Worm (Caenorhabditis elegans) whole organism, L1 larva: Measurements from ENCODE around the gene C16A3.5.

Experiments
- F16B12.6 ChIP-seq: fragments of 150-350 bp; optimal IDR thresholded peaks from 2 replicates; lab custom pipeline; 2014; ENCODE audit warnings: missing biosample characterization, missing genetic modification characterization
- Y116A8C.19 ChIP-seq: sonication (generic microtip); optimal IDR thresholded peaks from 2 replicates; lab custom pipeline; 2016; ENCODE audit warnings: missing compliant biosample characterization, missing genetic modification characterization, borderline replicate concordance
- alr-1 ChIP-seq: fragments of 200-800 bp; sonication (Bioruptor generic); optimal IDR thresholded peaks from 2 replicates; lab custom pipeline; 2018; ENCODE audit warnings: borderline replicate concordance, mild to moderate bottlenecking, missing genetic modification characterization, missing compliant biosample characterization
- ama-1 ChIP-seq: fragments of 150-350 bp; optimal IDR thresholded peaks from 2 replicates; lab custom pipeline; 2014
- blmp-1 ChIP-seq: fragments of 150-350 bp; optimal IDR thresholded peaks from 2 replicates; lab custom pipeline; 2014; ENCODE audit warnings: missing biosample characterization, missing genetic modification characterization
- ceh-63 ChIP-seq: fragments of 200-800 bp; sonication (Bioruptor generic); optimal IDR thresholded peaks from 2 replicates; lab custom pipeline; 2018; ENCODE audit warnings: mild to moderate bottlenecking, missing genetic modification characterization, missing compliant biosample characterization
- ceh-82 ChIP-seq, 3 experiments: fragments of 150-350 bp in 1 of 3; sonication (generic microtip) in 2 of 3; optimal IDR thresholded peaks; 2 replicates each; lab custom pipeline; 2014 to 2017; ENCODE audit warnings: missing biosample characterization in 3 of 3, missing genetic modification characterization in 3 of 3
- ceh-90 ChIP-seq: sonication (generic microtip); optimal IDR thresholded peaks from 2 replicates; lab custom pipeline; 2016; ENCODE audit warnings: missing genetic modification characterization, missing compliant biosample characterization
- ces-1 ChIP-seq: fragments of 150-350 bp; optimal IDR thresholded peaks from 2 replicates; lab custom pipeline; 2014; ENCODE audit warnings: missing biosample characterization, missing genetic modification reagents, missing genetic modification characterization
- dpl-1 ChIP-seq, 3 experiments: fragments of 150-350 bp in 2 of 3; sonication (generic microtip) in 1 of 3; optimal IDR thresholded peaks; 2 replicates each; lab custom pipeline; 2014 to 2017; ENCODE audit warnings: missing biosample characterization in 3 of 3, missing genetic modification characterization in 3 of 3, missing genetic modification reagents in 3 of 3
- dsc-1 ChIP-seq: sonication (generic microtip); optimal IDR thresholded peaks from 2 replicates; lab custom pipeline; 2016; ENCODE audit warnings: mild to moderate bottlenecking, missing genetic modification characterization, missing compliant biosample characterization
- efl-3 ChIP-seq: fragments of 200-800 bp; sonication (Bioruptor generic); optimal IDR thresholded peaks from 2 replicates; lab custom pipeline; 2018; ENCODE audit warnings: mild to moderate bottlenecking, missing genetic modification characterization, missing compliant biosample characterization
- egl-13 ChIP-seq: sonication (generic microtip); optimal IDR thresholded peaks from 2 replicates; lab custom pipeline; 2016; ENCODE audit warnings: missing genotype, missing genetic modification reagents, missing genetic modification characterization, missing compliant biosample characterization
- elt-2 ChIP-seq: sonication (generic microtip); optimal IDR thresholded peaks from 2 replicates; lab custom pipeline; 2016; ENCODE audit warnings: missing genetic modification characterization, mild to moderate bottlenecking, inconsistent platforms, missing compliant biosample characterization, missing genetic modification reagents
- ets-5 ChIP-seq: fragments of 200-800 bp; sonication (Bioruptor generic); IDR thresholded peaks from 2 replicates; pipeline ENCODE4 v1.3.6; 2022; ENCODE audit warnings: missing genetic modification characterization, missing compliant biosample characterization
- fkh-10 ChIP-seq: sonication (generic microtip); optimal IDR thresholded peaks from 2 replicates; lab custom pipeline; 2017; ENCODE audit warnings: missing biosample characterization, missing genetic modification reagents, missing genetic modification characterization
- fkh-8 ChIP-seq: sonication (generic microtip); optimal IDR thresholded peaks from 2 replicates; lab custom pipeline; 2016; ENCODE audit warnings: mild to moderate bottlenecking, missing genetic modification characterization, missing compliant biosample characterization
- grh-1 ChIP-seq: fragments of 200-800 bp; sonication (Bioruptor generic); IDR thresholded peaks from 2 replicates; pipeline ENCODE4 v1.3.6; 2022; ENCODE audit warnings: missing genetic modification reagents, missing genetic modification characterization, missing compliant biosample characterization
- hlh-17 ChIP-seq: fragments of 200-800 bp; sonication (Bioruptor generic); optimal IDR thresholded peaks from 2 replicates; lab custom pipeline; 2018; ENCODE audit warnings: missing genetic modification characterization, mild to moderate bottlenecking, missing compliant biosample characterization, moderate library complexity, borderline replicate concordance
- irx-1 ChIP-seq: sonication (generic microtip); optimal IDR thresholded peaks from 2 replicates; lab custom pipeline; 2016; ENCODE audit warnings: missing genetic modification characterization, missing compliant biosample characterization
- isw-1 ChIP-seq: fragments of 200-800 bp; sonication (Bioruptor generic); IDR thresholded peaks from 2 replicates; pipeline ENCODE4 v1.3.6; 2022; ENCODE audit warnings: missing genetic modification characterization, missing compliant biosample characterization
- jun-1 ChIP-seq: fragments of 150-350 bp; optimal IDR thresholded peaks from 2 replicates; lab custom pipeline; 2014; ENCODE audit warnings: missing biosample characterization, missing genetic modification reagents, missing genetic modification characterization
- lin-14 ChIP-seq: fragments of 200-800 bp; sonication (Bioruptor generic); optimal IDR thresholded peaks from 2 replicates; lab custom pipeline; 2018; ENCODE audit warnings: mild to moderate bottlenecking, missing genetic modification characterization, moderate library complexity, missing compliant biosample characterization
- lir-3 ChIP-seq: sonication (generic microtip); optimal IDR thresholded peaks from 2 replicates; lab custom pipeline; 2016; ENCODE audit warnings: mild to moderate bottlenecking, missing genetic modification characterization, moderate library complexity, missing compliant biosample characterization; ENCODE audit not compliant: poor library complexity
- lsy-2 ChIP-seq, 2 experiments: fragments of 150-350 bp; optimal IDR thresholded peaks; 2 replicates each; lab custom pipeline; 2014; ENCODE audit warnings: missing biosample characterization in 2 of 2, missing genetic modification characterization in 2 of 2
- mab-9 ChIP-seq: fragments of 200-800 bp; sonication (Bioruptor generic); IDR thresholded peaks from 2 replicates; pipeline ENCODE4 v1.3.6; 2022; ENCODE audit warnings: missing genetic modification reagents, missing genetic modification characterization, missing compliant biosample characterization
- mdl-1 ChIP-seq, 2 experiments: fragments of 150-350 bp; optimal IDR thresholded peaks; 2 replicates each; lab custom pipeline; 2014 to 2017; ENCODE audit warnings: missing biosample characterization in 2 of 2, missing genetic modification characterization in 2 of 2, inconsistent platforms in 1 of 2
- mef-2 ChIP-seq: fragments of 150-350 bp; optimal IDR thresholded peaks from 2 replicates; lab custom pipeline; 2014; ENCODE audit warnings: missing biosample characterization, missing genetic modification characterization
- nhr-11 ChIP-seq: fragments of 150-350 bp; optimal IDR thresholded peaks from 2 replicates; lab custom pipeline; 2014; ENCODE audit warnings: missing biosample characterization, missing genetic modification characterization
- nhr-19 ChIP-seq: fragments of 200-800 bp; sonication (Bioruptor generic); conservative IDR thresholded peaks from 2 replicates; pipeline ENCODE4 v1.3.6; 2022; ENCODE audit warnings: missing genetic modification characterization, missing compliant biosample characterization
- nhr-28 ChIP-seq: fragments of 150-350 bp; optimal IDR thresholded peaks from 2 replicates; lab custom pipeline; 2014; ENCODE audit warnings: missing biosample characterization, missing genetic modification characterization
- nhr-71 ChIP-seq: sonication (generic microtip); optimal IDR thresholded peaks from 2 replicates; lab custom pipeline; 2016; ENCODE audit warnings: mild to moderate bottlenecking, missing genetic modification characterization, moderate library complexity, missing compliant biosample characterization
- nhr-76 ChIP-seq: sonication (generic microtip); optimal IDR thresholded peaks from 2 replicates; lab custom pipeline; 2017; ENCODE audit warnings: missing biosample characterization, missing genetic modification characterization
- nhr-77 ChIP-seq: fragments of 150-350 bp; optimal IDR thresholded peaks from 2 replicates; lab custom pipeline; 2014; ENCODE audit warnings: missing biosample characterization, missing genetic modification characterization
- nhr-85 ChIP-seq: sonication (generic microtip); peaks from one replicate; lab custom pipeline; 2016; ENCODE audit warnings: missing genetic modification characterization, inconsistent platforms, missing compliant biosample characterization
- pag-3 ChIP-seq: sonication (generic microtip); optimal IDR thresholded peaks from 2 replicates; lab custom pipeline; 2017; ENCODE audit warnings: missing genetic modification characterization, mild to moderate bottlenecking, missing compliant biosample characterization, antibody characterized with exemption, borderline replicate concordance; ENCODE audit not compliant: insufficient read depth
- pqm-1 ChIP-seq: sonication (generic microtip); optimal IDR thresholded peaks from 3 replicates; lab custom pipeline; 2017; ENCODE audit warnings: missing biosample characterization, missing genetic modification characterization
- rnt-1 ChIP-seq: sonication (generic microtip); optimal IDR thresholded peaks from 2 replicates; lab custom pipeline; 2016; ENCODE audit warnings: mild to moderate bottlenecking, missing genetic modification characterization, moderate library complexity, missing compliant biosample characterization
- skn-1 ChIP-seq: fragments of 150-350 bp; optimal IDR thresholded peaks from 2 replicates; lab custom pipeline; 2014; ENCODE audit warnings: missing biosample characterization, missing genetic modification characterization
- snpc-4 ChIP-seq: fragments of 150-350 bp; optimal IDR thresholded peaks from 2 replicates; lab custom pipeline; 2014; ENCODE audit warnings: missing biosample characterization, missing genetic modification characterization
- snu-23 ChIP-seq: sonication (generic microtip); optimal IDR thresholded peaks from 2 replicates; lab custom pipeline; 2016; ENCODE audit warnings: missing genetic modification characterization, missing compliant biosample characterization
- sptf-1 ChIP-seq: fragments of 150-350 bp; optimal IDR thresholded peaks from 2 replicates; lab custom pipeline; 2014; ENCODE audit warnings: missing biosample characterization, missing genetic modification characterization
- sup-37 ChIP-seq: fragments of 200-800 bp; sonication (Bioruptor generic); optimal IDR thresholded peaks from 2 replicates; lab custom pipeline; 2018; ENCODE audit warnings: mild to moderate bottlenecking, missing genetic modification characterization, missing compliant biosample characterization
- tlp-1 ChIP-seq: fragments of 150-350 bp; optimal IDR thresholded peaks from 2 replicates; lab custom pipeline; 2014; ENCODE audit warnings: missing biosample characterization, missing genetic modification characterization
- unc-30 ChIP-seq: sonication (generic microtip); optimal IDR thresholded peaks from 2 replicates; lab custom pipeline; 2017; ENCODE audit warnings: missing biosample characterization, missing genetic modification characterization
- unc-62 ChIP-seq: fragments of 150-350 bp; optimal IDR thresholded peaks from 2 replicates; lab custom pipeline; 2014; ENCODE audit warnings: missing biosample characterization, missing genetic modification reagents, missing genetic modification characterization
- ztf-11 ChIP-seq, 2 experiments: sonication (generic microtip); optimal IDR thresholded peaks; 2 replicates each; lab custom pipeline; 2016 to 2017; ENCODE audit warnings: missing genetic modification characterization in 2 of 2, missing biosample characterization in 1 of 2, missing compliant biosample characterization in 1 of 2
- ztf-4 ChIP-seq: fragments of 150-350 bp; optimal IDR thresholded peaks from 2 replicates; lab custom pipeline; 2014; ENCODE audit warnings: missing biosample characterization, missing genetic modification characterization

C16A3.5 gene

DNA sequence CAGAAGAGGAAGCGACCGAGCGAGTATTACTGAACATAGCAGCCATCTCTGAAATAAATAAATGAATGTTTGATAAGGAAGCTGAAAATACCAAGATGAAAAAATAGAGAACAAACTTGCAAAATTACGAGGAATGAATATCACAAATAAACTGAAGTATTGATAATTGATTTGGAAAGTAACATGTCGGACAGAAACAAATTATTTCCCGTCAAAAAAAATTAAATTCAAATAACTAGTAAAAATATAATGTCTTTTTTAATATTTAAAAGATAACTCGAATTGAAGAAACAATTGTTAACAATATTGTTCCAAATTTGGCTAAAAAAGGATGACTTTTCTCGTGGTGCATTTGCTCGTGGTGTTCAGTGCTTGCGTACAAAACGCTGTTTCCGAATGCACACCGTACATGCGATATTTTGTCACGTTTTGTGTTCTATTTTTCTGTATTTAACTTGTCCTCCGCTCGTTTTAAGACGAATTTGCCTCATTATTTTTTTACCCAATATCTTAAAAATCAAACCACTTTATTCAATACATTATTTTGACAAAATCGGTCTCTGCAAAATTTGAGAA is 38.6 kb upstream of the C16A3.5 start, which contains the start of gene rpn-13 (continued):
- TF ChIP-seq ceh-82 (tag; optimal IDR thresholded peaks at IDR 0.05; lab: Kevin White, UChicago) = peak in 2 of 3 experiments; percentile 52 to 56
- peak; percentile 1 for TF ChIP-seq snpc-4
- TF ChIP-seq irx-1 (tag; lab: Kevin White, UChicago) = no peak
- no peak for TF ChIP-seq fkh-8 (tag; lab: Kevin White, UChicago)
- TF ChIP-seq tlp-1 (tag; lab: Kevin White, UChicago) = no peak
- no peak for TF ChIP-seq fkh-10 (GFP tag; lab: Kevin White, UChicago)
- no peak for TF ChIP-seq Y116A8C.19 (tag; lab: Kevin White, UChicago)
- TF ChIP-seq F16B12.6 (tag; lab: Kevin White, UChicago) = peak; percentile 95
- no peak for TF ChIP-seq dsc-1 (tag; lab: Kevin White, UChicago)
- no peak for TF ChIP-seq nhr-77
- no peak for TF ChIP-seq mab-9 (GFP tag; lab: Robert Waterston, UW)

- TF ChIP-seq unc-62 (GFP tag; lab: Kevin White, UChicago) (no peak), egl-13 (tag; lab: Kevin White, UChicago) (no peak), sptf-1 (tag; lab: Kevin White, UChicago) (no peak), ceh-63 (GFP tag; lab: Kevin White, UChicago) (no peak)
Observed at ce11 chrIII:6343229-6343628, 37.3 kb upstream of the C16A3.5 start, which contains the start of gene C56G2.9. TSS of gene C56G2.9 (minus strand) at chrIII:6343329.

ce11 chrIII:6344737-6345136 is 35.8 kb upstream of the C16A3.5 start:
- peak; percentile 76 to 85 (median 79) for TF ChIP-seq ceh-82 (tag; optimal IDR thresholded peaks at IDR 0.05; lab: Kevin White, UChicago)
- TF ChIP-seq ets-5 = no peak
- no peak for TF ChIP-seq nhr-76 (tag; lab: Kevin White, UChicago)
- no peak for TF ChIP-seq nhr-28 (tag; lab: Kevin White, UChicago)
- peak; percentile 21 for TF ChIP-seq ceh-90 (tag; lab: Kevin White, UChicago)
- TF ChIP-seq skn-1 (tag; lab: Kevin White, UChicago) = peak; percentile 66
- TF ChIP-seq snu-23 (GFP tag; lab: Kevin White, UChicago) = peak; percentile 95
- peak; percentile 88 for TF ChIP-seq nhr-19 (GFP tag; lab: Robert Waterston, UW)
- peak in 1 of 2 experiments; percentile 40 for TF ChIP-seq ztf-11 (tag; optimal IDR thresholded peaks at IDR 0.05; lab: Kevin White, UChicago)
- no peak for TF ChIP-seq pqm-1
- peak; percentile 91 for TF ChIP-seq lin-14 (GFP tag; lab: Kevin White, UChicago)
- TF ChIP-seq mef-2 (tag; lab: Kevin White, UChicago) = no peak
- TF ChIP-seq mab-9 (GFP tag; lab: Robert Waterston, UW) = peak; percentile 54
- peak; percentile 44 for TF ChIP-seq ama-1 (lab: Kevin White, UChicago)
- peak; percentile 68 for TF ChIP-seq ztf-4 (tag; lab: Kevin White, UChicago)
- TF ChIP-seq ces-1 (GFP tag; lab: Kevin White, UChicago) = no peak
- TF ChIP-seq lsy-2 (tag; optimal IDR thresholded peaks at IDR 0.05; lab: Kevin White, UChicago) = peak; percentile 98 to 99
- TF ChIP-seq F16B12.6 (tag; lab: Kevin White, UChicago) = peak; percentile 97
- TF ChIP-seq nhr-85 (tag; lab: Kevin White, UChicago) = peak; percentile 94
- peak; percentile 77 for TF ChIP-seq isw-1 (GFP tag; lab: Robert Waterston, UW)
- TF ChIP-seq dpl-1 (GFP tag; optimal IDR thresholded peaks at IDR 0.05; lab: Kevin White, UChicago) = peak; percentile 68 to 79 (median 78)
- no peak for TF ChIP-seq alr-1 (tag; lab: Kevin White, UChicago)
- peak in 1 of 2 experiments; percentile 79 for TF ChIP-seq mdl-1 (tag; optimal IDR thresholded peaks at IDR 0.05; lab: Kevin White, UChicago)
- no peak for TF ChIP-seq unc-30 (tag; lab: Kevin White, UChicago)
- TF ChIP-seq jun-1 (tag; lab: Kevin White, UChicago) = peak; percentile 64
- no peak for TF ChIP-seq hlh-17
- TF ChIP-seq sptf-1 (tag; lab: Kevin White, UChicago) = no peak
- TF ChIP-seq nhr-71 (tag; lab: Kevin White, UChicago) = peak; percentile 93
- no peak for TF ChIP-seq efl-3
- peak; percentile 55; the same call in 1 of the 2 replicates for TF ChIP-seq grh-1 (GFP tag; lab: Robert Waterston, UW)
- TF ChIP-seq nhr-11 (tag; lab: Kevin White, UChicago) = no peak
- TF ChIP-seq blmp-1 (tag; lab: Kevin White, UChicago) = peak; percentile 28
- TF ChIP-seq rnt-1 = peak; percentile 93
- TF ChIP-seq pag-3 (tag; lab: Kevin White, UChicago) = peak; percentile 49
- peak; percentile 74 for TF ChIP-seq sup-37 (GFP tag; lab: Kevin White, UChicago)
- peak; percentile 51 for TF ChIP-seq lir-3 (tag; lab: Kevin White, UChicago)
- TF ChIP-seq elt-2 (tag; lab: Kevin White, UChicago) = peak; percentile 39
